Comparison of ENCODE assay signal across 2 fruit fly cellular contexts in genomic region chr3L:14055260-14055696, dm6.
TF ChIP-seq lines count a peak whose summit lies in the region.

No protein-coding gene starts in this region.

TF ChIP-seq in whole organism, embryonic, 481 proteins besides CTCF, POLR2A, EP300 and RAD21 (continued from another document):
- no peak for TF ChIP-seq psq (GFP tag; optimal IDR thresholded peaks at IDR 0.05; lab: Kevin White, UChicago)
- TF ChIP-seq sima (GFP tag; optimal IDR thresholded peaks at IDR 0.05; lab: Kevin White, UChicago), result no peak
- TF ChIP-seq CG8924 (tag; optimal IDR thresholded peaks at IDR 0.05; lab: Kevin White, UChicago), result no peak
- no peak for TF ChIP-seq ttk (GFP tag; IDR thresholded peaks at IDR 0.05; lab: Robert Waterston, UW)
- peak; percentile 21 for TF ChIP-seq CG12659 (GFP tag; optimal IDR thresholded peaks at IDR 0.05; lab: Kevin White, UChicago)
- TF ChIP-seq Pdp1 (GFP tag; optimal IDR thresholded peaks at IDR 0.05; lab: Kevin White, UChicago), result peak in 1 of 2 experiments; percentile 6
- peak; percentile 18 for TF ChIP-seq CG6654 (GFP tag; optimal IDR thresholded peaks at IDR 0.05; lab: Kevin White, UChicago)
- peak; percentile 13 for TF ChIP-seq CG18262 (tag; optimal IDR thresholded peaks at IDR 0.05; lab: Kevin White, UChicago)
- peak; percentile 2 for TF ChIP-seq Max (GFP tag; optimal IDR thresholded peaks at IDR 0.05; lab: Kevin White, UChicago)
- peak; percentile 81 for TF ChIP-seq Med (GFP tag; lab: Kevin White, UChicago)
- no peak for TF ChIP-seq schlank (tag; optimal IDR thresholded peaks at IDR 0.05; lab: Kevin White, UChicago)
- peak; percentile 41; the same call in 1 of the 3 replicates for TF ChIP-seq CG17361 (GFP tag; IDR thresholded peaks at IDR 0.05; lab: Robert Waterston, UW)
- 0 out of 2 replicates have a peak, but pooled peaks have one; percentile 16 for TF ChIP-seq CG17612 (GFP tag; IDR thresholded peaks at IDR 0.05; lab: Robert Waterston, UW)
- peak; percentile 16 for TF ChIP-seq shn (GFP tag; optimal IDR thresholded peaks at IDR 0.05; lab: Kevin White, UChicago)
- TF ChIP-seq Hsf (GFP tag; optimal IDR thresholded peaks at IDR 0.05; lab: Kevin White, UChicago), result peak; percentile 33
- peak; percentile 38 for TF ChIP-seq CG7839 (tag; optimal IDR thresholded peaks at IDR 0.05; lab: Kevin White, UChicago)
- 0 out of 2 replicates have a peak, but pooled peaks have one; percentile 17 for TF ChIP-seq NFAT (GFP tag; IDR thresholded peaks at IDR 0.05; lab: Robert Waterston, UW)
- TF ChIP-seq Oli (tag; optimal IDR thresholded peaks at IDR 0.05; lab: Kevin White, UChicago), result peak; percentile 39
- no peak for TF ChIP-seq CG6854 (GFP tag; optimal IDR thresholded peaks at IDR 0.05; lab: Kevin White, UChicago)
- peak; percentile 25 for TF ChIP-seq Sox100B (GFP tag; optimal IDR thresholded peaks at IDR 0.05; lab: Kevin White, UChicago)
- TF ChIP-seq CG2712 (tag; optimal IDR thresholded peaks at IDR 0.05; lab: Kevin White, UChicago), result peak; percentile 11
- TF ChIP-seq sens (GFP tag; lab: Kevin White, UChicago), result peak; percentile 80
- TF ChIP-seq CG9932 (GFP tag; IDR thresholded peaks at IDR 0.05; lab: Robert Waterston, UW), result peak; percentile 46
- TF ChIP-seq Mrtf (GFP tag; IDR thresholded peaks at IDR 0.05; lab: Robert Waterston, UW), result no peak
- TF ChIP-seq bcd (GFP tag; optimal IDR thresholded peaks at IDR 0.05; lab: Kevin White, UChicago), result peak; percentile 7
- TF ChIP-seq gcm2 (GFP tag; optimal IDR thresholded peaks at IDR 0.05; lab: Kevin White, UChicago), result no peak
- TF ChIP-seq CoRest (tag; optimal IDR thresholded peaks at IDR 0.05; lab: Kevin White, UChicago), result peak; percentile 25
- TF ChIP-seq crc (GFP tag; optimal IDR thresholded peaks at IDR 0.05; lab: Kevin White, UChicago), result peak; percentile 8
- TF ChIP-seq CG4820 (GFP tag; optimal IDR thresholded peaks at IDR 0.05; lab: Kevin White, UChicago), result peak; percentile 10
- peak in 1 of 2 experiments; percentile 7 for TF ChIP-seq Hr51 (GFP tag; optimal IDR thresholded peaks at IDR 0.05; lab: Kevin White, UChicago)
- peak; percentile 31 for TF ChIP-seq CG18599 (GFP tag; optimal IDR thresholded peaks at IDR 0.05; lab: Kevin White, UChicago)
- TF ChIP-seq CG9727 (GFP tag; optimal IDR thresholded peaks at IDR 0.05; lab: Kevin White, UChicago), result peak; percentile 29
- peak; percentile 22 for TF ChIP-seq HHEX (GFP tag; optimal IDR thresholded peaks at IDR 0.05; lab: Kevin White, UChicago)
- TF ChIP-seq CG3281 (GFP tag; optimal IDR thresholded peaks at IDR 0.05; lab: Kevin White, UChicago), result peak; percentile 45
- peak; percentile 21 for TF ChIP-seq CG13775 (GFP tag; optimal IDR thresholded peaks at IDR 0.05; lab: Kevin White, UChicago)
- peak; percentile 35 for TF ChIP-seq CG7556 (GFP tag; optimal IDR thresholded peaks at IDR 0.05; lab: Kevin White, UChicago)
- TF ChIP-seq Dbx (GFP tag; IDR thresholded peaks at IDR 0.05; lab: Robert Waterston, UW), result 0 out of 3 replicates have a peak, but pooled peaks have one; percentile 30
- TF ChIP-seq CG5245 (GFP tag; optimal IDR thresholded peaks at IDR 0.05; lab: Kevin White, UChicago), result peak; percentile 1
- TF ChIP-seq Ssrp (tag; optimal IDR thresholded peaks at IDR 0.05; lab: Kevin White, UChicago), result no peak
- TF ChIP-seq zfh2 (GFP tag; optimal IDR thresholded peaks at IDR 0.05; lab: Kevin White, UChicago), result peak; percentile 9
- TF ChIP-seq lab (GFP tag; optimal IDR thresholded peaks at IDR 0.05; lab: Kevin White, UChicago), result peak; percentile 32

TF ChIP-seq in whole organism, prepupa, 60 proteins besides CTCF, POLR2A, EP300 and RAD21 (continued from another document):
- TF ChIP-seq esn (GFP tag; optimal IDR thresholded peaks at IDR 0.05; lab: Kevin White, UChicago) (peak; percentile 77), Ets21C (GFP tag; optimal IDR thresholded peaks at IDR 0.05; lab: Kevin White, UChicago) (peak; percentile 67), CG9139 (GFP tag; optimal IDR thresholded peaks at IDR 0.05; lab: Kevin White, UChicago) (no peak), CG34406 (GFP tag; optimal IDR thresholded peaks at IDR 0.05; lab: Kevin White, UChicago) (peak; percentile 51), CG8319 (GFP tag; optimal IDR thresholded peaks at IDR 0.05; lab: Kevin White, UChicago) (peak; percentile 15), topi (GFP tag; optimal IDR thresholded peaks at IDR 0.05; lab: Kevin White, UChicago) (peak; percentile 67), lz (GFP tag; optimal IDR thresholded peaks at IDR 0.05; lab: Kevin White, UChicago) (peak; percentile 69), CG4318 (GFP tag; optimal IDR thresholded peaks at IDR 0.05; lab: Kevin White, UChicago) (no peak), acj6 (GFP tag; optimal IDR thresholded peaks at IDR 0.05; lab: Kevin White, UChicago) (peak; percentile 60), CG32006 (GFP tag; optimal IDR thresholded peaks at IDR 0.05; lab: Kevin White, UChicago) (peak; percentile 52), vri (GFP tag; optimal IDR thresholded peaks at IDR 0.05; lab: Kevin White, UChicago) (peak; percentile 27), Eip78C (GFP tag; lab: Kevin White, UChicago) (peak; percentile 66), Sox15 (GFP tag; optimal IDR thresholded peaks at IDR 0.05; lab: Kevin White, UChicago) (peak; percentile 42), Gug (GFP tag; IDR thresholded peaks at IDR 0.05; lab: Robert Waterston, UW) (no peak), Hr4 (GFP tag; optimal IDR thresholded peaks at IDR 0.05; lab: Kevin White, UChicago) (no peak), CG6792 (GFP tag; optimal IDR thresholded peaks at IDR 0.05; lab: Kevin White, UChicago) (peak; percentile 53), Hr38 (GFP tag; optimal IDR thresholded peaks at IDR 0.05; lab: Kevin White, UChicago) (no peak), CG7368 (GFP tag; optimal IDR thresholded peaks at IDR 0.05; lab: Kevin White, UChicago) (peak; percentile 4), CG10669 (GFP tag; optimal IDR thresholded peaks at IDR 0.05; lab: Kevin White, UChicago) (no peak), CG11762 (GFP tag; optimal IDR thresholded peaks at IDR 0.05; lab: Kevin White, UChicago; ENCODE audit: insufficient read depth) (peak; percentile 8), fkh (GFP tag; optimal IDR thresholded peaks at IDR 0.05; lab: Kevin White, UChicago) (no peak), CG8632 (GFP tag; optimal IDR thresholded peaks at IDR 0.05; lab: Kevin White, UChicago) (peak; percentile 52), Sox14 (GFP tag; optimal IDR thresholded peaks at IDR 0.05; lab: Kevin White, UChicago) (peak; percentile 72)
